Worm (Caenorhabditis elegans): ENCODE data around the gene K10G4.5.

ce11 chrV:17248915-17249314, 52.4 kb downstream of the K10G4.5 start, which contains the start of gene clec-243:
- no peak for TF ChIP-seq M03D4.4 (tag; optimal IDR thresholded peaks at IDR 0.05)
- TF ChIP-seq snpc-4 (tag; optimal IDR thresholded peaks at IDR 0.05): no peak
- TF ChIP-seq mep-1 (tag; optimal IDR thresholded peaks at IDR 0.05): no peak
- TF ChIP-seq nhr-12 (tag; optimal IDR thresholded peaks at IDR 0.05): no peak
